Fruit fly (Drosophila melanogaster): ENCODE data around the gene PKD.

DNA sequence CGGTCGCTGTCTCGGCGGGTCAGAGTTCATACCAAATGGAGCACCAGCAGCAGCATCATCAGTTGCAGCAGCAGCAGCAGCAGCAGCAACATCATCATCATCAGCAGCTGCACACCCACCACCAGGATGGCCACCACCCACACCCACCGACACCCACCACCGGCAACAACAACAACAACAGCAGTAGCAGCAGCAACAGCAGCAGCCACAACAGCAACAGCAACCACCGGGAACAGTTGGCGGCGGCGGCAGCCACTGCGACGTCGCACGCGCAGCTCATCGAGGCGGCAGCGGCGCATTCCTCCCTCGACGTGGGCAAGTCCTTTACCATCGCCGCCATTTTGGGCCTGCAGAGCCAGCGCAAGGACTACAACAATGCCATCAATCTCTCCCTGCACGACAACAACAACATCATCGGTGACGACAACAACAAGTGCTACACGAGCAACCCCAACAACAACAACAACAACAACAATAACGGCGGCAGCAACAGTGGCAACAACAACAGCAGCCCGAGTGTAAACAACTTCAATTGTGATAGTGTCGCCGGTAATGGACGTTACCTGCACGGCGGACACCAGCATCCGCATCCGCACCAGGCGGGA, 44.4 kb downstream of the PKD start:
- TF ChIP-seq CG8478 (optimal IDR thresholded peaks at IDR 0.05) (no peak), eyg (GFP tag; optimal IDR thresholded peaks at IDR 0.05) (no peak)
